Worm (Caenorhabditis elegans) whole organism, dauer: ENCODE measurements around the gene Y49F6B.8.
"Not testable (repeated sequence)": the region's sequence is repeated elsewhere in the genome, so short reads cannot be mapped to it uniquely, and the experiment has no call there.

Experiments used
- unc-62 ChIP-seq: sonication (generic microtip); optimal IDR thresholded peaks from 2 replicates; lab custom pipeline; 2017; ENCODE audit warnings: missing biosample characterization, missing genetic modification reagents, missing genetic modification characterization

Gene Y49F6B.8

DNA sequence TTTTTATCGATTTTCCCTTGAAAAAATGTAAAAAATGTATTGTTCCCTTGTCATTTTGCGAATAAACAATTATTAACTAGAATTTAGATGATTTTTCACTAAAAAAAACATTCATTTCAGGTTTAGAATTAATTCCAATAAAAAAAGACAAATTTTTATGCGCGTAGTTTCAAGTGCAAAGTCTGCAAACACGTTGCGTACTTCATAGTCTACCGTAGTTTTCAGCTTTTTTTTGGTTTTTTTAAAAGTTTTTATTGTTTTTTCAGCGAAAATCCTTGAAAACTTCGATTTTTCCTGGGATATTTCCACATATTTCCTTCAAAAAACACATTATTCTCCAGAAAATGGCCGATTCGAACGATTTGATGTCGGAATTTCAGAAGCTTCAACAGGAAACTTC lies 28.0 kb downstream of the Y49F6B.8 start, which contains the start of gene C16C8.11:
TSS of gene C16C8.11 (plus strand) at position 188 of the 400 bp plus-strand sequence.
- TF ChIP-seq unc-62 (GFP tag; lab: Kevin White, UChicago), result no peak

- TF ChIP-seq unc-62 (GFP tag; lab: Kevin White, UChicago), result no peak
Measured at ce11 chrII:3452421-3452820, 29.1 kb downstream of the Y49F6B.8 start, which contains the start of gene C16C8.12. Gene C16C8.12 (plus strand): TSS chrII:3452721.

ce11 chrII:3449514-3449913 lies 32.0 kb downstream of the Y49F6B.8 start, which contains the start of gene C16C8.14:
Gene C16C8.14 (plus strand): TSS chrII:3449814.
- not testable (repeated sequence) for TF ChIP-seq unc-62 (GFP tag; lab: Kevin White, UChicago)

DNA sequence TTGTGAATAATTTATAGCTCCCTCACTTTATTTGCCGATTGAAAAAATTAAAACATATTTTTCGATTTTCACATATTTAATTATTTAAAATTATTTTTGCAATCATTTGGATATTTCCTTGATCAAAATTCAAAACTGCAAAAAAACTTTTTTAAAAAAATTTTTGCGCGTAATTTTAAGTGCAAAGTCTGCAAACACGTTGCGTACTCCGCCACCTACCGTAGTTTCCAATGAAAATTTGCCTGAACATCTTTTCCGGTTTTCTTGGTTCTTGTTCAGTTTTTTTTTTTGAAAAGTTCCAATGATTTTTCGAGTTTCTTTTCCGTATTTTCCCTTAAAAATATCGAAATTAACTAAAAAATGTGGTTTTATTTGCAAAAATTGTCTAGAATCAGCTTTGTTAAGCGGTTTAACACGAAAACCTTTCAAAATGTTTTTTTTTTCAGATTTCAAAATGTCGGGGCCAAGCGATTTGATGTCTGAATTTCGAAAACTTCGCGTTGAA lies 32.7 kb downstream of the Y49F6B.8 start, which contains the start of gene C16C8.25:
TSS of gene C16C8.25 (plus strand) at position 455 of the 505 bp plus-strand sequence.
- no peak for TF ChIP-seq unc-62 (GFP tag; lab: Kevin White, UChicago)

DNA sequence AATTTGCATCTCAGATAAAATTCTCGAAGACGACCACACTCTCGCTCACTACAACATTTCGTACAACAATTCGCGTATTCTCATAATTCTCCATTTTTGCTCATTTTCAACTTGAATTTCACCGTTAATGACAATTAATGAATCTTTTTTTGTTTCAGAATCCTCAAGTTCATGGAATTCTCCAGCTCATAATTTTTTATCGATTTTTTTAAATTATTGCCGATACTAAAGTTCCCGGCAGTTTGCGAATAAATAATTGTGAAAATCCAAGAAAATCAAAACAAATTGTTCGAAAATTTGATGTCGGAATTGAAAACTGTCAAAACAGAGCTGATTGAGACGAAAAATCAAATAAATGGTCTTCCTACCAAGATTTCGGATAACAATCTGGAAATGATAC lies 33.6 kb downstream of the Y49F6B.8 start, which contains the start of gene C16C8.21:
TSS of gene C16C8.21 (plus strand) at position 301 of the 400 bp plus-strand sequence.
- no peak for TF ChIP-seq unc-62 (GFP tag; lab: Kevin White, UChicago)

DNA sequence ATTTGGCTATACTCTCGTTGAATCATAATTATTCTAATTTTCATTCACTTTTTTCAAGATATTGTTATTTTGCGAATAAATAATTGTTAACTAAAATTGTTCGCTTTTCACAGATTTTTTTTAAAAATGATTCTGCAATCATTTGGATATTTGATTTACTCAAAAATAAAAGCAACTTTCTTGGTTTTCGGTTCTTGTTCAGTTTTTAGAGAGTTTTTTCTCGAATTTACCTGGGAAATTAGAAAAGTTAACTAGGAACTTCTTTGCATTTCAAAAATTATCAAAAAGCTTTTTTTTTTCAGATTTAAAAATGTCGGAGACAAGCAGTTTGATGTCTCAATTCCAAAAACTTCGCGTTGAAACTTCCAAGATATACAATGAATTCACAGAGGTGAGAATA lies 34.8 kb downstream of the Y49F6B.8 start, which contains the start of the genes C16C8.20 and gldi-6:
TSS of gene C16C8.20 (plus strand) at position 301 of the 400 bp plus-strand sequence.
TSS of gene gldi-6 (plus strand) at position 301 of the 400 bp plus-strand sequence.
- TF ChIP-seq unc-62 (GFP tag; lab: Kevin White, UChicago), result no peak

DNA sequence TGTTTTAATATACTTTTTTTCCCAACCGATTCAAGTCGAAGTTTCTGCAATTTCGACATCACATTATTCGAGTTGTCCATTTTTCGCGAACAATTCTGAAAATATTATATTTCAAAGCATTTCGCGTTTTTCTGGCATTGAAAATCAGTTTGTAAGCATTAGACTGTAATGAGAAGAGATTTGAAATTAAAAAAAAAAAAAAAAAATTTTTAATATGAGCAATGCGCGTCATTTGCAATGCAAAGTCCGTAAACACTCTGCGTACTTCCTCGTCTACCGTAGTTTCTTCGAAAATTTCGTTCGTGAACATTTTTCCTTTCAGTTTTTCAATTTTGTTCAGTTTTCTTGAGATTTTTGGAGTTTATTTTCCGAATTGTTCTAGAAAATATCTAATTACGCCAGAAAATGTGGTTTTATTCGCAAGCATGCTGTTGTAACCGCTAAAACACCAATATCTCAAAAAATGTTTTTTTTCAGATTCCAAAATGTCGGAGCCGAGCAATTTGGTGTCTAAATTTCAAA lies 36.1 kb downstream of the Y49F6B.8 start, which contains the start of the genes C16C8.5 and C16C8.16:
TSS of gene C16C8.5 (minus strand) at position 101 of the 522 bp plus-strand sequence.
TSS of gene C16C8.16 (plus strand) at position 472 of the 522 bp plus-strand sequence.
- no peak for TF ChIP-seq unc-62 (GFP tag; lab: Kevin White, UChicago)

DNA sequence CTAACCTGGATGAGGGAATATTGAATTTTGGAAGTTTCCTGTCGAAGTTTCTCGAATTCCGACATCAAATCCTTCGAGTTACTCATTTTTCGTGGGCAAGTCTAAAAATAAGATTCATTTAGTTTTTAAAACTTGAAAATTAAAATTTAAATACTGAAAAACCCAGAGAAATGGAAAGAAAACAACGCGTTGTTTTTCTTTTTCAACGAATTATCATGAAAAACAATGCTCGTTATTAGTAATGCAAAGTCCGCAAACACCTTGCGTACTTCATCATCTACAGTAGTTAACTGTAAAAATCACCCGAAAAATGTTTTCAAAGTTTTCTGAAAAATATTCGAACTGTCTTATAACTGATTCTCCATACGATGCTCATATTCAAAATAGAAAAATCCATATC lies 37.2 kb downstream of the Y49F6B.8 start, which contains the start of gene C16C8.4:
TSS of gene C16C8.4 (minus strand) at position 101 of the 400 bp plus-strand sequence.
- TF ChIP-seq unc-62 (GFP tag; lab: Kevin White, UChicago), result no peak

DNA sequence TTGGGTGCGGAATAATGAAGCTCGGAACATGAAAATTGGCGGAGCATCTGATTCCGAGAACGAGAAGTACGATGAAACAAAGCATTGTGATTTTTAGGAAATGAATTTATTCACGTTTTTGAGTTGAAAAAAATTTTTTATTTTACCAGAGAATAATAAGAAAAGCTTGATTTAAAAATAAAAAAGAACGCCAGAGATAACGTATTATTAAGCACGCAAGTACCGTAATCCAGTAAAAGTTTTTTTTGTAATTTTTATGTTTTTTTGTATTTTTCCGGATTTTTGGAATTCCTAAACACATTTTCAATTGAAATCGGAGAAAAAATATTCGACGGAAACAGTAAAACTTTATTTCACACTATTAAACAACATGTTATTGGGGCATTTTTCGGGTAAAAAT lies 38.3 kb downstream of the Y49F6B.8 start, which contains the start of gene C16C8.22:
TSS of gene C16C8.22 (minus strand) at position 101 of the 400 bp plus-strand sequence.
- TF ChIP-seq unc-62 (GFP tag; lab: Kevin White, UChicago), result no peak

DNA sequence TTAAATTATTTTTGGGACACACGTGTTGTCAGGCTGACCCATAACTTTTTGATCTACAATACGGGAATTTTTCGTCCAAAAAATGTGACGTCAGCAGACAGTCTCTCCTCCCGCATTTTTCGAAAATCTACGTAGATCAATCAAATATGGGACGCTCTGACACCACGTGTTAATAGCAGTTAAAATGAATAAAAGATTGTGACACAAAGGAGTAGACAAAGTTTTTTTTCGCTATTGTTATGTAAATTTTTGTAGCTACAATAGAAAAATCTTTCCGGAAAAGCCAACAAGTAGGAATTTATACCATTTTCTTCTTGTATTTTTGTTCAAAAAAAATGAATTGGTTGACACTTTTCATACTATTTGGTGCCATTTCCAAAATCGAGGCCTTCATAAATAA lies 40.1 kb downstream of the Y49F6B.8 start, which contains the start of gene C16C8.27:
TSS of gene C16C8.27 (plus strand) at position 301 of the 400 bp plus-strand sequence.
- no peak for TF ChIP-seq unc-62 (GFP tag; lab: Kevin White, UChicago)

DNA sequence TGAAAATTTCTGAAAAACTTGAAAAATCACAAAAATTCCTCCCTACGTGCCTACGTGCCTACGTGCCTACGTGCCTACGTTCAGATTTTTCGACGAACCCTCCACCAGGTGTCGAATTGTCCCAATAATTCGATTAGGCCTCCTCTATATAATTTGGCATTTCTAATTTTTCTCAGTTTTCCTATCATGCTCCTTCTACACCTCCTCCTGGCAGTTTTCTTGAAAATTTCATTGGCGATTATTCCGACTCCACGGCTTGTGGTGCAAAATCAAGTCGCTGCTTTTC lies 40.9 kb downstream of the Y49F6B.8 start, which contains the start of gene C16C8.17:
TSS of gene C16C8.17 (plus strand) at position 187 of the 286 bp plus-strand sequence.
- TF ChIP-seq unc-62 (GFP tag; lab: Kevin White, UChicago), result no peak

ce11 chrII:3439842-3440640 lies 41.4 kb downstream of the Y49F6B.8 start:
- TF ChIP-seq unc-62 (GFP tag; lab: Kevin White, UChicago), result no peak

DNA sequence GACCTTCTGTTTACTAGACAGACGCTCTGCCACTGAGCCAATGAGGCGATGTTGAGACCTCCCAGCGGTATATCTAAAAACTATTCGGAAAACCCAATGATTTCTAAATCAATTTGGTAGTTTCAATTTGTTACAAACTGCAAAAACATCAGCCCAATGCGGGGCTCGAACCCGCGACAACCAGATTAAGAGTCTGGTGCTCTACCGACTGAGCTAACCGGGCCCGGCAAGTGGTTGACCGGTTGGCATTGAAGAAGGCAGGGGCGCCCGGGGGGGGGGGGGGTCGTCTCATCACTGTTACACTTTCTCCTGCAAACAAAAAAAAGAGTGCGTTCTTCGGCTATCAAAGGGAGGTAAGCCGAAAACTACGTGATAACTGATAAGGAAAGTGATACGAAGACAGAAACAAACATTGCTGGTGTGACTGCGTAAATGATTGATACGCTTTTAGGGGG lies 42.2 kb downstream of the Y49F6B.8 start:
- no peak for TF ChIP-seq unc-62 (GFP tag; lab: Kevin White, UChicago)

ce11 chrII:3438280-3438679 lies 43.2 kb downstream of the Y49F6B.8 start:
- TF ChIP-seq unc-62 (GFP tag; lab: Kevin White, UChicago), result no peak

DNA sequence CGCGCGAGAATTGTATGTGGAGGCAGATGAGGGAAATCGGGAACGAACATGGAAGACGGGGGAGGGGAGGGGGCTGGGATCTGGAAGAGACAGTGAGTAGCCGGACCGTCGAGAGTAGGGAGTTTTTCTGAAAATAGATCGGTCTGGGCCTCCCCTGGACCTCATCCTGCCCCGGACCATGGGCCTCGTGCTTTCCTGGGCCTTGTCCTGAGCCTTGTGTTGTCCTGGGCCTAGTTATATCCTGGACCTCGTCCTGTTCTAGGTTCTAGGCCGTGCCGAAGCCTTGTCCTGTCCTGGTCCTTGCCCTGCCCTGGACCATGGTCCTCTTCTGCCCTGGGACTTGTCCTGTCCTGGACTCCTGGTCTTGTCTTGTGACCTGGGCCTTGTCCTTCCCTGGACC lies 44.1 kb downstream of the Y49F6B.8 start:
- no peak for TF ChIP-seq unc-62 (GFP tag; lab: Kevin White, UChicago)
